Fruit fly (Drosophila melanogaster) whole organism, pupa: ENCODE measurements around the gene Usp30.

ENCODE experiments used
- CG10348 ChIP-seq: fragments of 200-800 bp; sonication (Bioruptor generic); IDR thresholded peaks from 2 replicates; pipeline ENCODE4 v1.3.6; 2022; ENCODE audit warnings: missing biosample characterization, missing genetic modification characterization
- CG12605 ChIP-seq: fragments of 200-800 bp; sonication (Bioruptor generic); IDR thresholded peaks from 2 replicates; pipeline ENCODE4 v1.3.6; 2022; ENCODE audit warnings: missing biosample characterization, missing genetic modification characterization
- CG13204 ChIP-seq: fragments of 200-800 bp; sonication (Bioruptor generic); optimal IDR thresholded peaks from 2 replicates; lab custom pipeline; 2018; ENCODE audit warnings: missing biosample characterization, mild to moderate bottlenecking, missing genetic modification characterization, moderate library complexity
- CG14655 ChIP-seq: fragments of 200-800 bp; sonication (Bioruptor generic); optimal IDR thresholded peaks from 3 replicates; lab custom pipeline; 2017; ENCODE audit warnings: mild to moderate bottlenecking, missing biosample characterization, missing genetic modification reagents, missing genetic modification characterization
- CG15710 ChIP-seq: fragments of 200-800 bp; sonication (Bioruptor generic); optimal IDR thresholded peaks from 2 replicates; lab custom pipeline; 2018; ENCODE audit warnings: missing biosample characterization, mild to moderate bottlenecking, missing genetic modification characterization, moderate library complexity
- CG17806 ChIP-seq: fragments of 200-800 bp; sonication (Bioruptor generic); optimal IDR thresholded peaks from 2 replicates; lab custom pipeline; 2018; ENCODE audit warnings: missing biosample characterization, mild to moderate bottlenecking, missing genetic modification characterization, moderate library complexity
- CG32121 ChIP-seq: fragments of 200-800 bp; sonication (Bioruptor generic); IDR thresholded peaks from 2 replicates; pipeline ENCODE4 v1.3.6; 2022; ENCODE audit warnings: missing biosample characterization, missing genetic modification characterization
- CG34367 ChIP-seq: fragments of 200-800 bp; sonication (Bioruptor generic); optimal IDR thresholded peaks from 2 replicates; lab custom pipeline; 2018; ENCODE audit warnings: missing biosample characterization, mild to moderate bottlenecking, missing genetic modification characterization
- CG4496 ChIP-seq: fragments of 200-800 bp; sonication (Bioruptor generic); IDR thresholded peaks from 3 replicates; pipeline ENCODE4 v1.3.6; 2022; ENCODE audit warnings: missing biosample characterization, missing genetic modification characterization
- CG8159 ChIP-seq: fragments of 200-800 bp; sonication (Bioruptor generic); optimal IDR thresholded peaks from 3 replicates; lab custom pipeline; 2018; ENCODE audit warnings: missing biosample characterization, mild to moderate bottlenecking, missing genetic modification characterization, moderate library complexity
- CG8301 ChIP-seq: fragments of 200-800 bp; sonication (Bioruptor generic); optimal IDR thresholded peaks from 2 replicates; lab custom pipeline; 2018; ENCODE audit warnings: missing biosample characterization, mild to moderate bottlenecking, missing genetic modification characterization
- CG9948 ChIP-seq: fragments of 200-800 bp; sonication (Bioruptor generic); optimal IDR thresholded peaks from 2 replicates; lab custom pipeline; 2018; ENCODE audit warnings: missing biosample characterization, mild to moderate bottlenecking, missing genetic modification characterization, moderate library complexity
- D1 ChIP-seq: fragments of 200-800 bp; sonication (Bioruptor generic); optimal IDR thresholded peaks from 2 replicates; lab custom pipeline; 2018; ENCODE audit warnings: missing biosample characterization, mild to moderate bottlenecking, missing genetic modification characterization, moderate library complexity
- EcR ChIP-seq: fragments of 200-800 bp; sonication (Bioruptor generic); optimal IDR thresholded peaks from 3 replicates; lab custom pipeline; 2019; ENCODE audit warnings: missing biosample characterization, missing genetic modification characterization, mild to moderate bottlenecking, moderate library complexity, missing genetic modification reagents
- Ets98B ChIP-seq: fragments of 200-800 bp; sonication (Bioruptor generic); IDR thresholded peaks from 2 replicates; pipeline ENCODE4 v1.3.6; 2022; ENCODE audit warnings: missing biosample characterization, missing genetic modification characterization
- Pif1A ChIP-seq: fragments of 200-800 bp; sonication (Bioruptor generic); optimal IDR thresholded peaks from 3 replicates; lab custom pipeline; 2016; ENCODE audit warnings: missing biosample characterization, missing genetic modification characterization
- Pif1B ChIP-seq: fragments of 200-800 bp; sonication (Bioruptor generic); optimal IDR thresholded peaks from 3 replicates; lab custom pipeline; 2016; ENCODE audit warnings: missing biosample characterization, missing genetic modification characterization
- Snoo ChIP-seq: fragments of 200-800 bp; sonication (Bioruptor generic); optimal IDR thresholded peaks from 3 replicates; lab custom pipeline; 2017; ENCODE audit warnings: missing biosample characterization, mild to moderate bottlenecking, missing genetic modification characterization, inconsistent platforms
- fd96Ca ChIP-seq: fragments of 200-800 bp; sonication (Bioruptor generic); IDR thresholded peaks from 3 replicates; pipeline ENCODE4 v1.3.6; 2022; ENCODE audit warnings: missing biosample characterization, missing genetic modification characterization
- gl ChIP-seq: fragments of 200-800 bp; sonication (Bioruptor generic); optimal IDR thresholded peaks from 2 replicates; lab custom pipeline; 2018; ENCODE audit warnings: missing biosample characterization, mild to moderate bottlenecking, missing genetic modification characterization
- rn ChIP-seq: fragments of 200-800 bp; sonication (Bioruptor generic); IDR thresholded peaks from 2 replicates; pipeline ENCODE4 v1.3.6; 2022; ENCODE audit warnings: missing biosample characterization, missing genetic modification characterization

Usp30 gene

dm6 chrX:5879543-5879943, at the start of gene Usp30, which contains the start of gene CG16721:
TSS of gene Usp30 (minus strand) at chrX:5879787.
TSS of gene CG16721 (plus strand) at chrX:5879869.
- peak; percentile 54; the same call in 2 of the 3 replicates for TF ChIP-seq CG4496 (GFP tag; lab: Robert Waterston, UW)
- TF ChIP-seq fd96Ca (GFP tag; lab: Robert Waterston, UW) = 0 out of 3 replicates have a peak, but pooled peaks have one; percentile 21
- TF ChIP-seq CG32121 (GFP tag; lab: Robert Waterston, UW) = peak; percentile 48; the same call in 1 of the 2 replicates
- TF ChIP-seq CG8159 (tag; lab: Kevin White, UChicago) = peak; percentile 22
- no peak for TF ChIP-seq CG34367 (tag; lab: Kevin White, UChicago)
- no peak for TF ChIP-seq rn (GFP tag; lab: Robert Waterston, UW)
- peak; percentile 13 for TF ChIP-seq Snoo (tag; lab: Kevin White, UChicago)
- TF ChIP-seq CG15710 (tag; lab: Kevin White, UChicago) = peak; percentile 24

dm6 chrX:5926718-5927117, 47.1 kb upstream of the Usp30 start:
- TF ChIP-seq CG9948 (tag; lab: Kevin White, UChicago) (peak; percentile 75), rn (GFP tag; lab: Robert Waterston, UW) (no peak), Ets98B (GFP tag; lab: Robert Waterston, UW) (peak; percentile 70), CG8301 (tag; lab: Kevin White, UChicago) (peak; percentile 72), CG32121 (GFP tag; lab: Robert Waterston, UW) (peak; percentile 49; the same call in 1 of the 2 replicates), D1 (tag; lab: Kevin White, UChicago) (no peak), fd96Ca (GFP tag; lab: Robert Waterston, UW) (peak; percentile 84), Pif1B (GFP tag; lab: Kevin White, UChicago) (peak; percentile 57), EcR (GFP tag; lab: Kevin White, UChicago) (no peak), Pif1A (peak; percentile 53), CG17806 (peak; percentile 73), CG13204 (GFP tag; lab: Kevin White, UChicago) (no peak), CG15710 (tag; lab: Kevin White, UChicago) (peak; percentile 62), CG14655 (peak; percentile 77), CG12605 (GFP tag; lab: Robert Waterston, UW) (peak; percentile 74), gl (tag; lab: Kevin White, UChicago) (peak; percentile 28), CG4496 (GFP tag; lab: Robert Waterston, UW) (peak; percentile 70; the same call in 2 of the 3 replicates), CG8159 (tag; lab: Kevin White, UChicago) (peak; percentile 65), CG34367 (tag; lab: Kevin White, UChicago) (peak; percentile 76), CG10348 (GFP tag; lab: Robert Waterston, UW) (no peak), Snoo (tag; lab: Kevin White, UChicago) (no peak)

dm6 chrX:5925793-5926418, 46.3 kb upstream of the Usp30 start:
- TF ChIP-seq CG12605 (GFP tag; lab: Robert Waterston, UW) (peak; percentile 91), CG4496 (GFP tag; lab: Robert Waterston, UW) (peak; percentile 93), CG32121 (GFP tag; lab: Robert Waterston, UW) (peak; percentile 49; the same call in 1 of the 2 replicates), EcR (GFP tag; lab: Kevin White, UChicago) (peak; percentile 89), Pif1A (peak; percentile 74), CG14655 (peak; percentile 94), CG8159 (tag; lab: Kevin White, UChicago) (peak; percentile 85), fd96Ca (GFP tag; lab: Robert Waterston, UW) (peak; percentile 84), gl (tag; lab: Kevin White, UChicago) (peak; percentile 64), CG8301 (tag; lab: Kevin White, UChicago) (peak; percentile 92), CG13204 (GFP tag; lab: Kevin White, UChicago) (peak; percentile 16), CG17806 (peak; percentile 97), Snoo (tag; lab: Kevin White, UChicago) (peak; percentile 57), Ets98B (GFP tag; lab: Robert Waterston, UW) (peak; percentile 87), CG9948 (tag; lab: Kevin White, UChicago) (peak; percentile 81), D1 (tag; lab: Kevin White, UChicago) (peak; percentile 46), CG15710 (tag; lab: Kevin White, UChicago) (peak; percentile 84), CG34367 (tag; lab: Kevin White, UChicago) (peak; percentile 84), CG10348 (GFP tag; lab: Robert Waterston, UW) (no peak), rn (GFP tag; lab: Robert Waterston, UW) (peak; percentile 75), Pif1B (GFP tag; lab: Kevin White, UChicago) (peak; percentile 79)

- no peak for TF ChIP-seq CG15710 (tag; lab: Kevin White, UChicago)
- no peak for TF ChIP-seq CG10348 (GFP tag; lab: Robert Waterston, UW)
- peak; percentile 31 for TF ChIP-seq D1 (tag; lab: Kevin White, UChicago)
- no peak for TF ChIP-seq EcR (GFP tag; lab: Kevin White, UChicago)
- TF ChIP-seq CG32121 (GFP tag; lab: Robert Waterston, UW) = 0 out of 2 replicates have a peak, but pooled peaks have one; percentile 14
- peak; percentile 37 for TF ChIP-seq CG34367 (tag; lab: Kevin White, UChicago)
- TF ChIP-seq CG4496 (GFP tag; lab: Robert Waterston, UW) = peak; percentile 82
- peak; percentile 64 for TF ChIP-seq Pif1B (GFP tag; lab: Kevin White, UChicago)
- TF ChIP-seq CG8301 (tag; lab: Kevin White, UChicago) = peak; percentile 84
- no peak for TF ChIP-seq gl (tag; lab: Kevin White, UChicago)
- TF ChIP-seq Snoo (tag; lab: Kevin White, UChicago) = no peak
- peak; percentile 91 for TF ChIP-seq CG14655
- no peak for TF ChIP-seq CG13204 (GFP tag; lab: Kevin White, UChicago)
- peak; percentile 59 for TF ChIP-seq CG9948 (tag; lab: Kevin White, UChicago)
- 0 out of 2 replicates have a peak, but pooled peaks have one; percentile 33 for TF ChIP-seq rn (GFP tag; lab: Robert Waterston, UW)
- TF ChIP-seq fd96Ca (GFP tag; lab: Robert Waterston, UW) = peak; percentile 59; the same call in 2 of the 3 replicates
- peak; percentile 42 for TF ChIP-seq CG17806
- peak; percentile 67 for TF ChIP-seq CG12605 (GFP tag; lab: Robert Waterston, UW)
- TF ChIP-seq Pif1A = peak; percentile 54
- peak; percentile 65 for TF ChIP-seq Ets98B (GFP tag; lab: Robert Waterston, UW)
- TF ChIP-seq CG8159 (tag; lab: Kevin White, UChicago) = peak; percentile 26
Observed at dm6 chrX:5924378-5924777, 44.8 kb upstream of the Usp30 start.
